Worm (Caenorhabditis elegans): ENCODE data around the gene F44E5.4.

Gene F44E5.4

DNA sequence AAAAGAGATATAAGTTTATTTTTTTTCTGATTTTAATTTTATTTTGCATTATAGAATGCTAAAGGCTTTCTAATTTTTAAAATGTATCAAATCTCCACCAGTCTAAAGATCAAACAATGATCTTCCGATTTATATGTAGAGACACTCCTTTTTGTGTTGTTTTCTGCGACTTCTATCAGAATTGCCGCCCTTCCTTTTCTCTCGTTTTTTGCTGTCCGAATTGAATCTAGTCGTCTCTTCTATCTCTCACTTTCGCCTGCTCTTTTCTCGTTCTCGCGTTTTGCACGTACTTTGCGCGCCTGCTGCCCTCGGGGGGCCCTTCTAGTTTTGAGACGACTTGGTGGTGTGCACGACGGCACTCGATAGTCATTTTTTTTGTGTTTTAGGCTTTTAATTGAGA is 34.7 kb downstream of the F44E5.4 start:
- TF ChIP-seq unc-39 (tag; optimal IDR thresholded peaks at IDR 0.05) = no peak
- no peak for TF ChIP-seq pqm-1 (tag; optimal IDR thresholded peaks at IDR 0.05)
- peak; percentile 15 for TF ChIP-seq pha-4 (tag; optimal IDR thresholded peaks at IDR 0.05)
- no peak for TF ChIP-seq ZK546.5 (tag; optimal IDR thresholded peaks at IDR 0.05)
- TF ChIP-seq nhr-12 (tag; optimal IDR thresholded peaks at IDR 0.05) = no peak
- no peak for TF ChIP-seq lsy-12 (tag; optimal IDR thresholded peaks at IDR 0.05)
- no peak for TF ChIP-seq jun-1 (tag; optimal IDR thresholded peaks at IDR 0.05)
- no peak for TF ChIP-seq ztf-11 (tag; optimal IDR thresholded peaks at IDR 0.05)
- TF ChIP-seq nfya-1 (tag; optimal IDR thresholded peaks at IDR 0.05; ENCODE audit: insufficient read depth) = peak; percentile 68
- no peak for TF ChIP-seq mml-1 (tag; optimal IDR thresholded peaks at IDR 0.05)
- TF ChIP-seq fkh-2 (tag; optimal IDR thresholded peaks at IDR 0.05) = no peak
- TF ChIP-seq lin-15B (tag; optimal IDR thresholded peaks at IDR 0.05) = peak; percentile 20
- no peak for TF ChIP-seq nhr-237 (tag; optimal IDR thresholded peaks at IDR 0.05)
- TF ChIP-seq lin-39 (tag; optimal IDR thresholded peaks at IDR 0.05) = peak; percentile 75
- peak; percentile 51 for TF ChIP-seq fkh-10 (GFP tag; optimal IDR thresholded peaks at IDR 0.05)
- TF ChIP-seq elt-3 (tag; optimal IDR thresholded peaks at IDR 0.05) = no peak
- no peak for TF ChIP-seq nhr-67 (tag; optimal IDR thresholded peaks at IDR 0.05)
- peak; percentile 26 for TF ChIP-seq hmg-11 (tag; optimal IDR thresholded peaks at IDR 0.05)

DNA sequence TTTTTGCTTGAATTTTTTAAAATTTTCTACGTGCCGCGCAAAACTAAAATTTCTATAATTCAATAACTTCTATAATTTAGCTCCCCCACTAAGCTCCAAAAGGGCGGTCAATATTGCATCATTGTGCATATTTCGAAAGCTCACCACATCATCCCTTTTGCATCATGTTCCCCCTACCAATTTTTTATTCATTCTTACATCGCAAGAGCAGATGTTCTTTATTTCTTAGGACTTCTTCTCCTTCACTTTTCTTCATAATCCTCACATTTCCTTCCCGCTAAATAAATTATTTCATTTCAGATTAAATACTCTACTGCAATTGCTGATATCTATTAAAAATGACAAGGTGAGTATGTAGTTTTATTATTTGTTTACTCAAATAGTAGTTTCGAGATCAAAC is 35.2 kb downstream of the F44E5.4 start, which contains the start of gene ldh-1:
TSS of gene ldh-1 (plus strand) at position 301 of the 400 bp plus-strand sequence.
- TF ChIP-seq nhr-12 (tag; optimal IDR thresholded peaks at IDR 0.05) (no peak), fkh-2 (tag; optimal IDR thresholded peaks at IDR 0.05) (no peak), lsy-12 (tag; optimal IDR thresholded peaks at IDR 0.05) (no peak), elt-3 (tag; optimal IDR thresholded peaks at IDR 0.05) (no peak), aly-2 (tag; optimal IDR thresholded peaks at IDR 0.05) (no peak)

DNA sequence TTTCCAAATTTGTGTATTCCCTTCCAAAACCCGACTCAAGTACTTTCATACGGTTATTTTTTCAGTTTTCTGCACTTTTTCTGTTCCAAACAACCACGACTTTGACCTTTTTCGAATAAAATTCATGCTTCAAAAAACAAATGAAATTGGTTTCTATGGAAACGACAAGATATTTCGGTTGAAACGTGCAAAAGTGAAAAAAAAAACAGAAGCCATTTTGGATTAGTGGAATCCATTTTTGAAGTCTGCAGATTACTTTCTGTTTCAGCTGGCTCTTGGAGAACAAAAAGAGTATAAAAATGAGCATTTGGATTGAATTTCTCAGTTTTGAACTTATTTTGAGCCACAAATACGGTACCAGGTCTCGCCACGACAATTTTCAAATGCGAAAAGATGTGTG is 36.9 kb downstream of the F44E5.4 start:
- TF ChIP-seq ztf-4 (tag; optimal IDR thresholded peaks at IDR 0.05) = no peak
- no peak for TF ChIP-seq sea-2 (GFP tag; optimal IDR thresholded peaks at IDR 0.05)
- TF ChIP-seq jun-1 (tag; optimal IDR thresholded peaks at IDR 0.05) = no peak
- TF ChIP-seq elt-2 (tag; optimal IDR thresholded peaks at IDR 0.05) = no peak
- TF ChIP-seq lin-39 (tag; optimal IDR thresholded peaks at IDR 0.05) = no peak
- TF ChIP-seq unc-39 (tag; optimal IDR thresholded peaks at IDR 0.05) = no peak
- no peak for TF ChIP-seq nhr-237 (tag; optimal IDR thresholded peaks at IDR 0.05)
- TF ChIP-seq lsy-12 (tag; optimal IDR thresholded peaks at IDR 0.05) = no peak

DNA sequence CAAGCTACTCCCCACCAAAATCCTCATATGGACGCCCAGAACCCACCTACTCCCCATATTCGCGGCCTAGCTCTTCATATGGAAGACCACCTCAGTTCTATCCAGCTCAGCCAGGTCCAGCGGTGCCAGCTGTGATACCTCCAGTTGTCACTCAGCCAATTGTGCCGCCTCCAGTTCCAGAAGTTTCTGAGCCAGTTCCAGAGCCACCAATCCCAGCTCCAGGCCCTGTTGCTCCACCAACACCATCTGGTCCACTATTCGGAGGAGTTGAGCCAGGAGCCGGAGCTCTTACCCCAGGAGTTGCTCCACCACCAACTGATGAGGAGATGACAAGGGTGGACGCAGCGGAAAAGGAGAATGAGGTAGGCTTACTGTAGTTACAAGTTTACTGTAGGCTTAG is 37.5 kb downstream of the F44E5.4 start:
- TF ChIP-seq nhr-237 (tag; optimal IDR thresholded peaks at IDR 0.05) (no peak), mdl-1 (tag; optimal IDR thresholded peaks at IDR 0.05) (no peak), pha-4 (tag; optimal IDR thresholded peaks at IDR 0.05) (no peak)

DNA sequence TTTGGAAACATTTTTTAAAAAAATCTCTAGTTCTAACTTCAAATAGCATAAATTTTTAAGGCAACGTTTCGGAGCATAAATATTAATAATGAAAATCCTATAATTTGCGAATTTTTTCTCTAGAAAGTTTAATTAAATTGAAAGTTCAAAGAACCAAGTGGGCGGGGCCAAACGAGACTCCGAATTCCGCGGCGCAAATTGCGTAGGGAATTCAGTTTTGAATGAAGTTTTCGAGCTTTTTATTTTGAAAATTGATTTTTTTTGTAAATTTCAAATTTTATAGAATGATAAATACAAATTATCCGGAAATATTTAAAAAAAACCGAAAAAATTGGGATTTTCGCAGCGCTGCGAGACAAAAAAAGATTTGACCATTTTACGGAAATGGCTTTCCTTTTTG is 38.3 kb downstream of the F44E5.4 start:
- no peak for TF ChIP-seq jun-1 (tag; optimal IDR thresholded peaks at IDR 0.05)
- TF ChIP-seq lsy-12 (tag; optimal IDR thresholded peaks at IDR 0.05) = no peak
- TF ChIP-seq zag-1 (tag; optimal IDR thresholded peaks at IDR 0.05) = no peak
- no peak for TF ChIP-seq ceh-82 (tag; optimal IDR thresholded peaks at IDR 0.05)
- TF ChIP-seq nhr-12 (tag; optimal IDR thresholded peaks at IDR 0.05) = no peak
- no peak for TF ChIP-seq hmg-11 (tag; optimal IDR thresholded peaks at IDR 0.05)
- TF ChIP-seq ceh-9 (tag; optimal IDR thresholded peaks at IDR 0.05) = no peak
- TF ChIP-seq ceh-16 (tag; optimal IDR thresholded peaks at IDR 0.05) = no peak
- TF ChIP-seq mml-1 (tag; optimal IDR thresholded peaks at IDR 0.05) = no peak
- TF ChIP-seq daf-12 (tag; optimal IDR thresholded peaks at IDR 0.05) = no peak
- TF ChIP-seq nhr-67 (tag; optimal IDR thresholded peaks at IDR 0.05) = no peak
- TF ChIP-seq nfya-1 (tag; optimal IDR thresholded peaks at IDR 0.05; ENCODE audit: insufficient read depth) = no peak
- no peak for TF ChIP-seq pqm-1 (tag; optimal IDR thresholded peaks at IDR 0.05)
- no peak for TF ChIP-seq elt-2 (tag; optimal IDR thresholded peaks at IDR 0.05)
- TF ChIP-seq nhr-43 (tag; optimal IDR thresholded peaks at IDR 0.05; ENCODE audit: poor library complexity, severe bottlenecking) = no peak
- no peak for TF ChIP-seq ztf-11 (tag; optimal IDR thresholded peaks at IDR 0.05)

DNA sequence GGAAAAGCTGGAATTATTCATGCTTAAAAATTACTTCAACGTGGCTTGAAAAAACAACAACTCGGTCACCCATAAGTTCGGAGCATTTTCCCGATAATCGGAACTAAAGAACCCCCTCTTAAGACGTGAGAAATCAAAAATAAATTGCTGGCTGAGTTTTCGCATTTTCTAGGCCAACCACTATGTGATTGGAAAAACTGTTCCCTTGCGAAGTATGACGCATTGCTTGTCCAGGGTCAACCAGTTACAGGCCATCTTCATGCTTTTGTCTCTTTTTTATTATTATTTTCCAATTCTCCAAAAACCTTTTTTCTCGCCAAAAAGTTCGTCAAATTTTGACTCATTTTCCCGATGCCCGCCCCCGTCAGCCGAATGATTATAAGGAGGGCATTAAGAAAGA is 39.0 kb downstream of the F44E5.4 start, which contains the start of gene F13D12.3:
TSS of gene F13D12.3 (plus strand) at position 301 of the 400 bp plus-strand sequence.
- TF ChIP-seq unc-39 (tag; optimal IDR thresholded peaks at IDR 0.05) = no peak
- no peak for TF ChIP-seq snpc-4 (tag; optimal IDR thresholded peaks at IDR 0.05)
- TF ChIP-seq nhr-76 (tag; optimal IDR thresholded peaks at IDR 0.05) = no peak
- no peak for TF ChIP-seq eor-1 (tag; optimal IDR thresholded peaks at IDR 0.05)
- TF ChIP-seq elt-2 (tag; optimal IDR thresholded peaks at IDR 0.05) = no peak
- no peak for TF ChIP-seq R02D3.7 (tag; optimal IDR thresholded peaks at IDR 0.05)
- no peak for TF ChIP-seq mdl-1 (tag; optimal IDR thresholded peaks at IDR 0.05)
- no peak for TF ChIP-seq tbx-2 (tag; optimal IDR thresholded peaks at IDR 0.05)
- TF ChIP-seq nhr-12 (tag; optimal IDR thresholded peaks at IDR 0.05) = no peak
- TF ChIP-seq elt-1 (tag; optimal IDR thresholded peaks at IDR 0.05) = no peak
- TF ChIP-seq lin-15B (tag; optimal IDR thresholded peaks at IDR 0.05) = no peak
- no peak for TF ChIP-seq nhr-67 (tag; optimal IDR thresholded peaks at IDR 0.05)
- no peak for TF ChIP-seq ceh-9 (tag; optimal IDR thresholded peaks at IDR 0.05)
- TF ChIP-seq ceh-16 (tag; optimal IDR thresholded peaks at IDR 0.05) = no peak
- no peak for TF ChIP-seq nhr-25 (tag; optimal IDR thresholded peaks at IDR 0.05)
- TF ChIP-seq fos-1 (tag; optimal IDR thresholded peaks at IDR 0.05) = no peak
- TF ChIP-seq nhr-23 (tag; optimal IDR thresholded peaks at IDR 0.05) = no peak

Measured in whole organism, L3 larva.